Worm (Caenorhabditis elegans): ENCODE results near the gene T05C12.4.

DNA sequence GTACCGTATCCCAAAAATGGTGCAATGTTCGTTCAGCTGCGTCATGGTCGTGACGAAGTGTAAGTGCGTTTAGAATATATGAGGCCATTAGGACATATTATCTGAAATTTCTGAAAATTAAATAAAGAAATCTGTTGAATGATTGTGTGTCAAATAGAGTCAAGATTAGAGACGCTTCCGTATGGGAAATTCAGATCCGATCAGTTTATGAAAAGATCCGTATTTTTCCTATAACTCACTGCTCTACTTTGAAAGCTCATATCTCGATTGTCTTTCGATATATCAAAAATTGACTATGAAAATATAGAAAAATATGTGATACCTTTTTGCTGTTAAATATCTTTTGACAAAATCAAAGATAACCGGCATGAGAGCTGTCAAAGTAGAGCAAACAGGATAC, at the start of gene T05C12.4:
- TF ChIP-seq lsy-2 (tag; optimal IDR thresholded peaks at IDR 0.05) = no peak
- no peak for TF ChIP-seq nhr-237 (tag; optimal IDR thresholded peaks at IDR 0.05)
- TF ChIP-seq sox-4 (tag; optimal IDR thresholded peaks at IDR 0.05) = no peak
- TF ChIP-seq lir-3 (tag; optimal IDR thresholded peaks at IDR 0.05; ENCODE audit: poor library complexity) = no peak
- TF ChIP-seq lin-15B (tag; optimal IDR thresholded peaks at IDR 0.05) = no peak

Data from whole organism, L1 larva.